Worm (Caenorhabditis elegans) whole organism, L3 larva: ENCODE measurements around the gene mel-28.

Experiments
- R02D3.7 ChIP-seq: fragments of 150-350 bp; optimal IDR thresholded peaks from 2 replicates; lab custom pipeline; 2014; ENCODE audit warnings: missing biosample characterization, missing genetic modification characterization
- ZK546.5 ChIP-seq: sonication (generic microtip); optimal IDR thresholded peaks from 2 replicates; lab custom pipeline; 2017; ENCODE audit warnings: missing biosample characterization, missing genetic modification characterization
- aly-2 ChIP-seq: fragments of 150-350 bp; optimal IDR thresholded peaks from 2 replicates; lab custom pipeline; 2014; ENCODE audit warnings: missing biosample characterization, missing genetic modification characterization
- ama-1 ChIP-seq: fragments of 150-350 bp; optimal IDR thresholded peaks from 2 replicates; lab custom pipeline; 2018
- ceh-16 ChIP-seq: sonication (generic microtip); optimal IDR thresholded peaks from 2 replicates; lab custom pipeline; 2017; ENCODE audit warnings: missing biosample characterization, missing genetic modification characterization
- ceh-28 ChIP-seq: fragments of 150-350 bp; optimal IDR thresholded peaks from 2 replicates; lab custom pipeline; 2014; ENCODE audit warnings: missing biosample characterization, missing genetic modification reagents, missing genetic modification characterization
- ceh-82 ChIP-seq: fragments of 150-350 bp; optimal IDR thresholded peaks from 2 replicates; lab custom pipeline; 2014; ENCODE audit warnings: missing biosample characterization, missing genetic modification characterization
- egl-27 ChIP-seq: sonication (generic microtip); optimal IDR thresholded peaks from 4 replicates; lab custom pipeline; 2017; ENCODE audit warnings: missing biosample characterization, missing genetic modification reagents, missing genetic modification characterization
- egl-5 ChIP-seq: fragments of 150-350 bp; optimal IDR thresholded peaks from 2 replicates; lab custom pipeline; 2017; ENCODE audit warnings: missing biosample characterization, missing genetic modification reagents, missing genetic modification characterization, inconsistent platforms
- elt-1 ChIP-seq: fragments of 150-350 bp; optimal IDR thresholded peaks from 2 replicates; lab custom pipeline; 2014; ENCODE audit warnings: missing biosample characterization, missing genetic modification characterization
- elt-2 ChIP-seq: sonication (generic microtip); optimal IDR thresholded peaks from 2 replicates; lab custom pipeline; 2016; ENCODE audit warnings: missing genetic modification reagents, mild to moderate bottlenecking, missing genetic modification characterization, missing compliant biosample characterization
- elt-3 ChIP-seq, 3 experiments: fragments of 150-350 bp in 1 of 3; sonication (generic microtip) in 2 of 3; optimal IDR thresholded peaks; 2 replicates in 2 of 3; 4 replicates in 1 of 3; lab custom pipeline; 2014 to 2017; ENCODE audit warnings: missing biosample characterization in 3 of 3, missing genetic modification characterization in 3 of 3
- fkh-10 ChIP-seq: sonication (generic microtip); optimal IDR thresholded peaks from 2 replicates; lab custom pipeline; 2017; ENCODE audit warnings: missing biosample characterization, missing genetic modification reagents, missing genetic modification characterization
- fkh-2 ChIP-seq: fragments of 150-350 bp; optimal IDR thresholded peaks from 2 replicates; lab custom pipeline; 2014; ENCODE audit warnings: missing biosample characterization, missing genetic modification reagents, missing genetic modification characterization
- fos-1 ChIP-seq: fragments of 150-350 bp; optimal IDR thresholded peaks from 2 replicates; lab custom pipeline; 2014; ENCODE audit warnings: missing biosample characterization, missing genetic modification characterization
- hmg-11 ChIP-seq: sonication (generic microtip); optimal IDR thresholded peaks from 2 replicates; lab custom pipeline; 2016; ENCODE audit warnings: missing genetic modification characterization, missing compliant biosample characterization
- jun-1 ChIP-seq: fragments of 150-350 bp; optimal IDR thresholded peaks from 2 replicates; lab custom pipeline; 2014; ENCODE audit warnings: missing biosample characterization, missing genetic modification reagents, missing genetic modification characterization
- lin-15B ChIP-seq: fragments of 150-350 bp; optimal IDR thresholded peaks from 2 replicates; lab custom pipeline; 2014; ENCODE audit warnings: missing biosample characterization, missing genetic modification characterization
- lin-39 ChIP-seq: fragments of 150-350 bp; optimal IDR thresholded peaks from 2 replicates; lab custom pipeline; 2018; ENCODE audit warnings: missing biosample characterization, missing genetic modification reagents, missing genetic modification characterization
- lsy-12 ChIP-seq: sonication (generic microtip); optimal IDR thresholded peaks from 2 replicates; lab custom pipeline; 2016; ENCODE audit warnings: mild to moderate bottlenecking, missing genetic modification characterization, missing compliant biosample characterization
- mml-1 ChIP-seq: fragments of 150-350 bp; sonication (generic microtip); optimal IDR thresholded peaks from 3 replicates; lab custom pipeline; 2014; ENCODE audit warnings: missing biosample characterization, missing genetic modification characterization
- nfya-1 ChIP-seq: sonication (generic microtip); optimal IDR thresholded peaks from 2 replicates; lab custom pipeline; 2017; ENCODE audit warnings: missing genetic modification characterization, mild to moderate bottlenecking, missing compliant biosample characterization, antibody characterized with exemption, moderate library complexity; ENCODE audit not compliant: insufficient read depth
- nhr-11 ChIP-seq: fragments of 150-350 bp; optimal IDR thresholded peaks from 2 replicates; lab custom pipeline; 2014; ENCODE audit warnings: missing biosample characterization, missing genetic modification characterization
- nhr-12 ChIP-seq: fragments of 150-350 bp; optimal IDR thresholded peaks from 2 replicates; lab custom pipeline; 2014; ENCODE audit warnings: missing biosample characterization, missing genetic modification characterization
- nhr-23 ChIP-seq: fragments of 150-350 bp; optimal IDR thresholded peaks from 2 replicates; lab custom pipeline; 2014; ENCODE audit warnings: missing biosample characterization, missing genetic modification reagents, missing genetic modification characterization
- nhr-237 ChIP-seq: fragments of 150-350 bp; optimal IDR thresholded peaks from 2 replicates; lab custom pipeline; 2014; ENCODE audit warnings: missing biosample characterization, missing genetic modification characterization
- nhr-25 ChIP-seq: sonication (generic microtip); optimal IDR thresholded peaks from 2 replicates; lab custom pipeline; 2017; ENCODE audit warnings: missing biosample characterization, missing genetic modification characterization
- nhr-28 ChIP-seq: fragments of 150-350 bp; optimal IDR thresholded peaks from 2 replicates; lab custom pipeline; 2014; ENCODE audit warnings: missing biosample characterization, missing genetic modification characterization
- nhr-43 ChIP-seq: sonication (generic microtip); optimal IDR thresholded peaks from 2 replicates; lab custom pipeline; 2016; ENCODE audit warnings: mild to moderate bottlenecking, missing genetic modification characterization, missing compliant biosample characterization; ENCODE audit not compliant: poor library complexity, severe bottlenecking
- nhr-67 ChIP-seq: fragments of 150-350 bp; optimal IDR thresholded peaks from 2 replicates; lab custom pipeline; 2014; ENCODE audit warnings: missing biosample characterization, missing genetic modification characterization
- nhr-77 ChIP-seq: fragments of 150-350 bp; optimal IDR thresholded peaks from 2 replicates; lab custom pipeline; 2014; ENCODE audit warnings: missing biosample characterization, missing genetic modification characterization
- pha-4 ChIP-seq: fragments of 150-350 bp; optimal IDR thresholded peaks from 2 replicates; lab custom pipeline; 2014; ENCODE audit warnings: missing biosample characterization, missing genetic modification reagents, missing genetic modification characterization
- pqm-1 ChIP-seq: fragments of 150-350 bp; optimal IDR thresholded peaks from 2 replicates; lab custom pipeline; 2017; ENCODE audit warnings: missing biosample characterization, missing genetic modification characterization, inconsistent platforms
- sea-2 ChIP-seq: fragments of 150-350 bp; sonication (generic microtip); optimal IDR thresholded peaks from 4 replicates; lab custom pipeline; 2014; ENCODE audit warnings: missing biosample characterization, missing genetic modification reagents, missing genetic modification characterization
- skn-1 ChIP-seq: fragments of 150-350 bp; optimal IDR thresholded peaks from 2 replicates; lab custom pipeline; 2014; ENCODE audit warnings: missing biosample characterization, missing genetic modification characterization
- snpc-4 ChIP-seq: fragments of 150-350 bp; optimal IDR thresholded peaks from 2 replicates; lab custom pipeline; 2014; ENCODE audit warnings: missing biosample characterization, missing genetic modification characterization
- tbx-2 ChIP-seq: sonication (generic microtip); optimal IDR thresholded peaks from 2 replicates; lab custom pipeline; 2016; ENCODE audit warnings: mild to moderate bottlenecking, missing genetic modification characterization, missing compliant biosample characterization
- unc-39 ChIP-seq: sonication (generic microtip); optimal IDR thresholded peaks from 4 replicates; lab custom pipeline; 2017; ENCODE audit warnings: missing biosample characterization, missing genetic modification characterization
- unc-62 ChIP-seq: fragments of 150-350 bp; sonication (generic microtip); optimal IDR thresholded peaks from 4 replicates; lab custom pipeline; 2014; ENCODE audit warnings: missing biosample characterization, missing genetic modification reagents, missing genetic modification characterization
- zag-1 ChIP-seq: fragments of 150-350 bp; optimal IDR thresholded peaks from 2 replicates; lab custom pipeline; 2014; ENCODE audit warnings: missing biosample characterization, missing genetic modification characterization
- ztf-11 ChIP-seq: fragments of 150-350 bp; optimal IDR thresholded peaks from 2 replicates; lab custom pipeline; 2014; ENCODE audit warnings: missing biosample characterization, missing genetic modification characterization
- ztf-4 ChIP-seq: fragments of 150-350 bp; optimal IDR thresholded peaks from 2 replicates; lab custom pipeline; 2014; ENCODE audit warnings: missing biosample characterization, missing genetic modification characterization

The mel-28 gene

ce11 chrIII:4748109-4748508 lies 37.8 kb upstream of the mel-28 start, which contains the start of gene col-89:
col-89 (plus strand) TSS chrIII:4748127.
- TF ChIP-seq nhr-237 (tag; lab: Kevin White, UChicago) (no peak), sea-2 (GFP tag; lab: Kevin White, UChicago) (no peak), fkh-10 (GFP tag; lab: Kevin White, UChicago) (no peak), ztf-4 (tag; lab: Kevin White, UChicago) (no peak), nhr-43 (tag; lab: Kevin White, UChicago) (no peak), lin-15B (tag; lab: Kevin White, UChicago) (no peak), unc-39 (no peak), skn-1 (no peak), hmg-11 (tag; lab: Kevin White, UChicago) (no peak), lin-39 (tag; lab: Kevin White, UChicago) (no peak), elt-1 (tag; lab: Kevin White, UChicago) (no peak), ztf-11 (tag; lab: Kevin White, UChicago) (no peak)

- TF ChIP-seq pha-4 (tag; lab: Kevin White, UChicago) (no peak), mml-1 (tag; lab: Kevin White, UChicago) (no peak), nhr-237 (tag; lab: Kevin White, UChicago) (no peak), lsy-12 (tag; lab: Kevin White, UChicago) (no peak), elt-2 (tag; lab: Kevin White, UChicago) (no peak), ama-1 (lab: Kevin White, UChicago) (no peak), ztf-11 (tag; lab: Kevin White, UChicago) (no peak)
These were observed 37.2 kb upstream of the mel-28 start for ce11 chrIII:4748666-4749065.

DNA sequence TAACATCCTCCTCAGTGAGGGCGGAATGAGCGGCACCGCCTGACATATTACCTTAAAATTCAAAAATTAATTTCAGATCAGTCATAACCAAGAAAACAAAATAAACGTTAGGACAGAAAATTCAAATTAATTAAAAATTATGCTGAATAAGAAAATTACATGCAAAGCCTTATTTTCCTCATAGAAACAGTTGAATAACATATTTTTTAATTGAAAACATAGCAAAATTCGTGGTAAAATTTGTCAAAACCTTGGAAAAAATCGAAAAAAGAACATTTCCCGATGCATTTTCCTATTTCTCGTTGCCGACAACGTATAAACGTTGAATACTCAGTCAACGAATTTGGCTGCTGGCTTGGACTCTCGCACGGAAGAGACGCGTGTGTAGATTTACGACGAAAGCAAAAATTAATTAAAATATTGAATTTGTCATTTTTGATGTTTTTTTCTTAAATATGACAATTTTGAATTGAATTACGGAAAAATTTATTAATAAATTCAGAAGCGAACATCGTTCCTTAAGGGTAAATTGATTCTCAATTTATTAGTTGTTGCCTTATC lies 31.8 kb upstream of the mel-28 start, which contains the start of the genes rps-0 and rbg-3:
Gene rps-0, minus strand, starts transcription at position 51 of the 561 bp plus-strand sequence.
Gene rbg-3, plus strand, starts transcription at position 424 of the 561 bp plus-strand sequence.
- TF ChIP-seq R02D3.7 = peak; percentile 99
- no peak for TF ChIP-seq nhr-237 (tag; lab: Kevin White, UChicago)
- TF ChIP-seq lsy-12 (tag; lab: Kevin White, UChicago) = peak; percentile 86
- no peak for TF ChIP-seq ztf-4 (tag; lab: Kevin White, UChicago)
- TF ChIP-seq nhr-23 (tag; lab: Kevin White, UChicago) = peak; percentile 96
- peak; percentile 85 for TF ChIP-seq egl-5 (tag; lab: Kevin White, UChicago)
- TF ChIP-seq nfya-1 (tag; lab: Kevin White, UChicago) = peak; percentile 96
- TF ChIP-seq zag-1 (tag; lab: Kevin White, UChicago) = peak; percentile 13
- no peak for TF ChIP-seq ceh-16 (tag; lab: Kevin White, UChicago)
- peak; percentile 97 for TF ChIP-seq lin-15B (tag; lab: Kevin White, UChicago)
- peak; percentile 64 for TF ChIP-seq nhr-11 (tag; lab: Kevin White, UChicago)
- TF ChIP-seq mml-1 (tag; lab: Kevin White, UChicago) = no peak
- peak; percentile 81 for TF ChIP-seq ceh-28 (tag; lab: Kevin White, UChicago)
- TF ChIP-seq pha-4 (tag; lab: Kevin White, UChicago) = peak; percentile 97
- TF ChIP-seq elt-1 (tag; lab: Kevin White, UChicago) = peak; percentile 27
- TF ChIP-seq tbx-2 (tag; lab: Kevin White, UChicago) = peak; percentile 66
- TF ChIP-seq pqm-1 (tag; lab: Kevin White, UChicago) = peak; percentile 69
- TF ChIP-seq nhr-77 (tag; lab: Kevin White, UChicago) = peak; percentile 46
- TF ChIP-seq fkh-10 (GFP tag; lab: Kevin White, UChicago) = peak; percentile 38
- peak; percentile 62 for TF ChIP-seq skn-1
- TF ChIP-seq snpc-4 (tag; lab: Kevin White, UChicago) = peak; percentile 84
- TF ChIP-seq fkh-2 (tag; lab: Kevin White, UChicago) = no peak
- no peak for TF ChIP-seq ceh-82
- peak; percentile 92 for TF ChIP-seq nhr-25 (tag; lab: Kevin White, UChicago)
- peak; percentile 63 for TF ChIP-seq elt-2 (tag; lab: Kevin White, UChicago)
- no peak for TF ChIP-seq fos-1 (tag; lab: Kevin White, UChicago)
- TF ChIP-seq jun-1 (tag; lab: Kevin White, UChicago) = peak; percentile 86
- TF ChIP-seq egl-27 = peak; percentile 51
- peak; percentile 41 for TF ChIP-seq ama-1 (lab: Kevin White, UChicago)
- peak; percentile 93 for TF ChIP-seq lin-39 (tag; lab: Kevin White, UChicago)
- no peak for TF ChIP-seq aly-2
- TF ChIP-seq nhr-12 (tag; lab: Kevin White, UChicago) = no peak
- peak; percentile 29 for TF ChIP-seq ZK546.5
- TF ChIP-seq hmg-11 (tag; lab: Kevin White, UChicago) = peak; percentile 75
- TF ChIP-seq sea-2 (GFP tag; lab: Kevin White, UChicago) = no peak
- TF ChIP-seq unc-39 = no peak
- TF ChIP-seq nhr-43 (tag; lab: Kevin White, UChicago) = peak; percentile 82
- TF ChIP-seq unc-62 (GFP tag; lab: Kevin White, UChicago) = peak; percentile 53
- TF ChIP-seq elt-3 (tag; optimal IDR thresholded peaks at IDR 0.05; lab: Kevin White, UChicago) = peak in 1 of 3 experiments; percentile 23
- TF ChIP-seq nhr-28 = no peak
- no peak for TF ChIP-seq nhr-67
